Worm (Caenorhabditis elegans) whole organism, young adult: Measurements from ENCODE around the gene T22B2.1.

Experiments
- B0019.2 ChIP-seq: fragments of 200-800 bp; sonication (Bioruptor generic); conservative IDR thresholded peaks from 2 replicates; pipeline ENCODE4 v1.3.6; 2022; ENCODE audit warnings: missing genetic modification reagents, missing genetic modification characterization, missing compliant biosample characterization
- B0035.1 ChIP-seq: sonication (generic microtip); optimal IDR thresholded peaks from 2 replicates; lab custom pipeline; 2016; ENCODE audit warnings: missing genetic modification characterization, mild to moderate bottlenecking, missing compliant biosample characterization, missing genotype, missing genetic modification reagents
- B0261.1 ChIP-seq: sonication (generic microtip); optimal IDR thresholded peaks from 2 replicates; lab custom pipeline; 2016; ENCODE audit warnings: mild to moderate bottlenecking, missing genetic modification characterization, moderate library complexity, missing compliant biosample characterization
- F10E7.11 ChIP-seq: sonication (generic microtip); optimal IDR thresholded peaks from 2 replicates; lab custom pipeline; 2017; ENCODE audit warnings: mild to moderate bottlenecking, missing genetic modification characterization, moderate library complexity, missing compliant biosample characterization
- F23B12.7 ChIP-seq: sonication (generic microtip); optimal IDR thresholded peaks from 2 replicates; lab custom pipeline; 2017; ENCODE audit warnings: missing genetic modification characterization, mild to moderate bottlenecking, missing compliant biosample characterization, antibody characterized with exemption, moderate library complexity; ENCODE audit not compliant: insufficient read depth
- F57C9.4 ChIP-seq: sonication (generic microtip); optimal IDR thresholded peaks from 2 replicates; lab custom pipeline; 2017; ENCODE audit warnings: mild to moderate bottlenecking, missing genetic modification characterization, missing compliant biosample characterization
- T07F8.4 ChIP-seq: sonication (generic microtip); optimal IDR thresholded peaks from 2 replicates; lab custom pipeline; 2016; ENCODE audit warnings: mild to moderate bottlenecking, missing genetic modification characterization, moderate library complexity, missing compliant biosample characterization
- T26A5.8 ChIP-seq: sonication (generic microtip); optimal IDR thresholded peaks from 2 replicates; lab custom pipeline; 2016; ENCODE audit warnings: missing genetic modification characterization, missing compliant biosample characterization
- Y79H2A.3 ChIP-seq: fragments of 200-800 bp; sonication (Bioruptor generic); conservative IDR thresholded peaks from 2 replicates; pipeline ENCODE4 v1.3.6; 2022; ENCODE audit warnings: missing genetic modification reagents, missing genetic modification characterization, missing compliant biosample characterization
- Y95B8A.8 ChIP-seq: fragments of 200-800 bp; sonication (Bioruptor generic); IDR thresholded peaks from 2 replicates; pipeline ENCODE4 v1.3.6; 2022; ENCODE audit warnings: missing genetic modification reagents, missing genetic modification characterization, missing compliant biosample characterization
- ZK185.1 ChIP-seq: sonication (generic microtip); optimal IDR thresholded peaks from 2 replicates; lab custom pipeline; 2016; ENCODE audit warnings: mild to moderate bottlenecking, missing genetic modification characterization, missing compliant biosample characterization; ENCODE audit not compliant: poor library complexity, severe bottlenecking
- akir-1 ChIP-seq: fragments of 200-800 bp; sonication (Bioruptor generic); optimal IDR thresholded peaks from 2 replicates; lab custom pipeline; 2018; ENCODE audit warnings: mild to moderate bottlenecking, missing genetic modification characterization, moderate library complexity, missing compliant biosample characterization
- aptf-2 ChIP-seq: fragments of 200-800 bp; sonication (Bioruptor generic); conservative IDR thresholded peaks from 2 replicates; pipeline ENCODE4 v1.3.6; 2022; ENCODE audit warnings: missing genetic modification reagents, missing genetic modification characterization, missing compliant biosample characterization
- athp-1 ChIP-seq: sonication (generic microtip); optimal IDR thresholded peaks from 2 replicates; lab custom pipeline; 2017; ENCODE audit warnings: mild to moderate bottlenecking, missing genetic modification characterization, missing compliant biosample characterization
- attf-6 ChIP-seq: fragments of 200-800 bp; sonication (Bioruptor generic); IDR thresholded peaks from 2 replicates; pipeline ENCODE4 v1.3.6; 2022; ENCODE audit warnings: missing genetic modification reagents, missing genetic modification characterization, missing compliant biosample characterization
- bed-2 ChIP-seq: fragments of 200-800 bp; sonication (Bioruptor generic); IDR thresholded peaks from 2 replicates; pipeline ENCODE4 v1.3.6; 2022; ENCODE audit warnings: missing genetic modification reagents, missing genetic modification characterization, missing compliant biosample characterization
- ccch-3 ChIP-seq: fragments of 200-800 bp; sonication (Bioruptor generic); optimal IDR thresholded peaks from 2 replicates; lab custom pipeline; 2018; ENCODE audit warnings: mild to moderate bottlenecking, missing genetic modification characterization, missing compliant biosample characterization
- cebp-2 ChIP-seq: fragments of 200-800 bp; sonication (Bioruptor generic); IDR thresholded peaks from 2 replicates; pipeline ENCODE4 v1.3.6; 2022; ENCODE audit warnings: missing genetic modification characterization, missing compliant biosample characterization
- ceh-100 ChIP-seq: fragments of 200-800 bp; sonication (Bioruptor generic); IDR thresholded peaks from 2 replicates; pipeline ENCODE4 v1.3.6; 2022; ENCODE audit warnings: missing genetic modification reagents, missing genetic modification characterization, missing compliant biosample characterization
- ceh-40 ChIP-seq: fragments of 200-800 bp; sonication (Bioruptor generic); IDR thresholded peaks from 2 replicates; pipeline ENCODE4 v1.3.6; 2022; ENCODE audit warnings: missing genetic modification characterization, missing compliant biosample characterization
- ceh-79 ChIP-seq: sonication (generic microtip); optimal IDR thresholded peaks from 2 replicates; lab custom pipeline; 2017; ENCODE audit warnings: mild to moderate bottlenecking, missing genetic modification characterization, missing compliant biosample characterization
- ceh-91 ChIP-seq: fragments of 200-800 bp; sonication (Bioruptor generic); IDR thresholded peaks from 2 replicates; pipeline ENCODE4 v1.3.6; 2022; ENCODE audit warnings: missing genetic modification reagents, missing genetic modification characterization, missing compliant biosample characterization
- chd-7 ChIP-seq: sonication (generic microtip); optimal IDR thresholded peaks from 2 replicates; lab custom pipeline; 2016; ENCODE audit warnings: mild to moderate bottlenecking, missing genetic modification characterization, moderate library complexity, missing compliant biosample characterization
- dox-1 ChIP-seq: fragments of 200-800 bp; sonication (Bioruptor generic); IDR thresholded peaks from 2 replicates; pipeline ENCODE4 v1.3.6; 2022; ENCODE audit warnings: missing genetic modification reagents, missing genetic modification characterization, missing compliant biosample characterization
- egl-18 ChIP-seq: fragments of 200-800 bp; sonication (Bioruptor generic); IDR thresholded peaks from 2 replicates; pipeline ENCODE4 v1.3.6; 2022; ENCODE audit warnings: missing genetic modification reagents, missing genetic modification characterization, missing compliant biosample characterization
- gei-17 ChIP-seq: fragments of 200-800 bp; sonication (Bioruptor generic); optimal IDR thresholded peaks from 2 replicates; lab custom pipeline; 2018; ENCODE audit warnings: mild to moderate bottlenecking, missing genetic modification characterization, missing compliant biosample characterization
- hmg-20 ChIP-seq: fragments of 200-800 bp; sonication (Bioruptor generic); IDR thresholded peaks from 2 replicates; pipeline ENCODE4 v1.3.6; 2022; ENCODE audit warnings: missing genetic modification reagents, missing genetic modification characterization, missing compliant biosample characterization
- hrde-1 ChIP-seq: sonication (generic microtip); optimal IDR thresholded peaks from 2 replicates; lab custom pipeline; 2016; ENCODE audit warnings: missing genetic modification characterization, mild to moderate bottlenecking, missing compliant biosample characterization, moderate library complexity, missing genotype, missing genetic modification reagents, borderline replicate concordance
- lag-1 ChIP-seq: fragments of 200-800 bp; sonication (Bioruptor generic); IDR thresholded peaks from 2 replicates; pipeline ENCODE4 v1.3.6; 2022; ENCODE audit warnings: missing genetic modification reagents, missing genetic modification characterization, missing compliant biosample characterization
- let-526 ChIP-seq: fragments of 200-800 bp; sonication (Bioruptor generic); IDR thresholded peaks from 2 replicates; pipeline ENCODE4 v1.3.6; 2022; ENCODE audit warnings: missing genetic modification reagents, missing genetic modification characterization, missing compliant biosample characterization
- lsl-1 ChIP-seq: fragments of 200-800 bp; sonication (Bioruptor generic); optimal IDR thresholded peaks from 2 replicates; lab custom pipeline; 2018; ENCODE audit warnings: mild to moderate bottlenecking, missing genetic modification characterization, moderate library complexity, missing compliant biosample characterization
- lsy-27 ChIP-seq: sonication (generic microtip); optimal IDR thresholded peaks from 2 replicates; lab custom pipeline; 2017; ENCODE audit warnings: missing genetic modification characterization, mild to moderate bottlenecking, missing compliant biosample characterization, antibody characterized with exemption, missing genotype, borderline replicate concordance; ENCODE audit not compliant: insufficient read depth
- madf-6 ChIP-seq: fragments of 200-800 bp; sonication (Bioruptor generic); IDR thresholded peaks from 2 replicates; pipeline ENCODE4 v1.3.6; 2022; ENCODE audit warnings: missing genetic modification reagents, missing genetic modification characterization, missing compliant biosample characterization
- madf-8 ChIP-seq: fragments of 200-800 bp; sonication (Bioruptor generic); conservative IDR thresholded peaks from 2 replicates; pipeline ENCODE4 v1.3.6; 2022; ENCODE audit warnings: missing genetic modification reagents, missing genetic modification characterization, missing compliant biosample characterization
- mcd-1 ChIP-seq: fragments of 200-800 bp; sonication (Bioruptor generic); IDR thresholded peaks from 2 replicates; pipeline ENCODE4 v1.3.6; 2022; ENCODE audit warnings: missing genetic modification reagents, missing genetic modification characterization, missing compliant biosample characterization
- nfya-1 ChIP-seq: sonication (generic microtip); optimal IDR thresholded peaks from 2 replicates; lab custom pipeline; 2017; ENCODE audit warnings: antibody characterized with exemption, missing compliant biosample characterization, missing genetic modification characterization, borderline replicate concordance; ENCODE audit not compliant: insufficient read depth
- nfya-2 ChIP-seq: fragments of 200-800 bp; sonication (Bioruptor generic); IDR thresholded peaks from 2 replicates; pipeline ENCODE4 v1.3.6; 2022; ENCODE audit warnings: missing genetic modification reagents, missing genetic modification characterization, missing compliant biosample characterization
- nhr-179 ChIP-seq: sonication (generic microtip); optimal IDR thresholded peaks from 2 replicates; lab custom pipeline; 2016; ENCODE audit warnings: mild to moderate bottlenecking, missing genetic modification characterization, missing compliant biosample characterization
- nhr-27 ChIP-seq: fragments of 200-800 bp; sonication (Bioruptor generic); optimal IDR thresholded peaks from 2 replicates; lab custom pipeline; 2018; ENCODE audit warnings: mild to moderate bottlenecking, missing genetic modification characterization, moderate library complexity, missing compliant biosample characterization
- rpc-1 ChIP-seq, 2 experiments: fragments of 150-350 bp in 1 of 2; sonication (generic microtip) in 1 of 2; optimal IDR thresholded peaks; 2 replicates each; lab custom pipeline; 2014 to 2018; ENCODE audit warnings: missing biosample characterization in 1 of 2, missing genetic modification characterization in 1 of 2, missing genetic modification reagents in 1 of 2, missing genotype in 1 of 2
- sea-2 ChIP-seq: fragments of 200-800 bp; sonication (Bioruptor generic); IDR thresholded peaks from 2 replicates; pipeline ENCODE4 v1.3.6; 2022; ENCODE audit warnings: missing genetic modification characterization, missing compliant biosample characterization
- snpc-3.4 ChIP-seq: sonication (generic microtip); optimal IDR thresholded peaks from 2 replicates; lab custom pipeline; 2017; ENCODE audit warnings: missing genetic modification characterization, mild to moderate bottlenecking, missing compliant biosample characterization, antibody characterized with exemption, moderate library complexity, missing genotype, missing genetic modification reagents
- xnd-1 ChIP-seq: sonication (generic microtip); optimal IDR thresholded peaks from 2 replicates; lab custom pipeline; 2016; ENCODE audit warnings: missing genotype, missing genetic modification reagents, missing genetic modification characterization, missing compliant biosample characterization
- zfh-2 ChIP-seq: fragments of 200-800 bp; sonication (Bioruptor generic); conservative IDR thresholded peaks from 2 replicates; pipeline ENCODE4 v1.3.6; 2022; ENCODE audit warnings: missing genetic modification reagents, missing genetic modification characterization, missing compliant biosample characterization
- ztf-18 ChIP-seq: sonication (generic microtip); optimal IDR thresholded peaks from 2 replicates; lab custom pipeline; 2016; ENCODE audit warnings: missing genotype, mild to moderate bottlenecking, missing genetic modification characterization, missing compliant biosample characterization

The T22B2.1 gene

DNA sequence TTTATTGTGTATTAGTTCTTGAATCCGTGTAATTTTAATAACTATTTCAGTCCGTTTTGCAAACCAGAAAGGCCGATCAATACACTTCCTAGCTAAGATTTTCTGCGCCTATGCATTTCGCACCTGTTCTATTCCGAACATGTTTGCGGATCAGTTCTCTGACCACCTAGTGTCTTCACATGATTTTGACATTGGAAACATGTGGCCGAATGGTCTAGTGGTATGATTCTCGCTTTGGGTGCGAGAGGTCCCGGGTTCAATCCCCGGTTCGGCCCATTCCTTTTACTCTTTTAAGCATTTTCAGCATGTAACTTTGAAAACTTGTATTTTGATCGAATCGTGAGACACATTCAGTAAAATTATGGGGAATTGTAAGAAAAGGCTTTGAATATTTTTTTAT, 43.5 kb downstream of the T22B2.1 start (continued):
- no peak for TF ChIP-seq ztf-18
- TF ChIP-seq nfya-2 (GFP tag; lab: Robert Waterston, UW): no peak
- peak; percentile 53 for TF ChIP-seq ZK185.1 (tag; lab: Kevin White, UChicago)
- no peak for TF ChIP-seq dox-1 (GFP tag; lab: Robert Waterston, UW)
- no peak for TF ChIP-seq let-526
- peak; percentile 9 for TF ChIP-seq chd-7
- TF ChIP-seq T07F8.4 (tag; lab: Kevin White, UChicago): no peak
- no peak for TF ChIP-seq ccch-3 (GFP tag; lab: Kevin White, UChicago)
- no peak for TF ChIP-seq B0035.1 (tag; lab: Kevin White, UChicago)
- no peak for TF ChIP-seq xnd-1 (tag; lab: Kevin White, UChicago)
- TF ChIP-seq attf-6 (GFP tag; lab: Robert Waterston, UW): 0 out of 2 replicates have a peak, but pooled peaks have one; percentile 31
- no peak for TF ChIP-seq ceh-91 (GFP tag; lab: Robert Waterston, UW)
- TF ChIP-seq aptf-2 (GFP tag; lab: Robert Waterston, UW): no peak
- peak; percentile 73; the same call in 1 of the 2 replicates for TF ChIP-seq ceh-40 (GFP tag; lab: Robert Waterston, UW)
- TF ChIP-seq hmg-20 (GFP tag; lab: Robert Waterston, UW): no peak
- no peak for TF ChIP-seq F10E7.11 (tag; lab: Kevin White, UChicago)
- TF ChIP-seq rpc-1 (optimal IDR thresholded peaks at IDR 0.05; lab: Kevin White, UChicago): peak; percentile 74
- TF ChIP-seq rpc-1 (tag; optimal IDR thresholded peaks at IDR 0.05; lab: Kevin White, UChicago): peak; percentile 77
- TF ChIP-seq egl-18 (GFP tag; lab: Robert Waterston, UW): no peak
- 0 out of 2 replicates have a peak, but pooled peaks have one; percentile 26 for TF ChIP-seq sea-2 (GFP tag; lab: Robert Waterston, UW)
- no peak for TF ChIP-seq F57C9.4
- no peak for TF ChIP-seq lsy-27
- 0 out of 2 replicates have a peak, but pooled peaks have one; percentile 18 for TF ChIP-seq mcd-1 (GFP tag; lab: Robert Waterston, UW)
- TF ChIP-seq Y79H2A.3 (GFP tag; lab: Robert Waterston, UW): no peak
- no peak for TF ChIP-seq F23B12.7 (tag; lab: Kevin White, UChicago)
- TF ChIP-seq bed-2 (GFP tag; lab: Robert Waterston, UW): no peak
- no peak for TF ChIP-seq lsl-1 (GFP tag; lab: Kevin White, UChicago)
- TF ChIP-seq B0019.2 (GFP tag; lab: Robert Waterston, UW): no peak
- TF ChIP-seq T26A5.8: no peak
- no peak for TF ChIP-seq nhr-179 (tag; lab: Kevin White, UChicago)
- TF ChIP-seq, all 124 proteins: peak for 36

DNA sequence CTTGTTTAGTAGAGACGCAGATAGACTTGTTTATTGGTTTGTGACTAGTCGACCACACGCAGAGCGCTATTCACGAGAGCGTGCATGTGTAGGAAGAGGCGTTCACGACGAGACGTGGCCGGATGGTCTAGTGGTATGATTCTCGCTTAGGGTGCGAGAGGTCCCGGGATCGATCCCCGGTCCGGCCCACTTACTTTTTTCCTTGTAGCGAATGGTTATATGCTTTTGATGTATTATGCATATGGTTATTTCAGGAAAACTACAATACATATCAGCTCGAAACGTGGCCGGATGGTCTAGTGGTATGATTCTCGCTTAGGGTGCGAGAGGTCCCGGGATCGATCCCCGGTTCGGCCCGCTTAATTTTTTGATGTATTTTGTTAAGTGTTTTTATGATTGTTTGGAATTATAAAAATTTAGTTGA, 44.1 kb downstream of the T22B2.1 start:
- TF ChIP-seq egl-18 (GFP tag; lab: Robert Waterston, UW) (0 out of 2 replicates have a peak, but pooled peaks have one; percentile 70), madf-8 (GFP tag; lab: Robert Waterston, UW) (no peak), B0261.1 (peak; percentile 97), athp-1 (tag; lab: Kevin White, UChicago) (peak; percentile 70), hrde-1 (peak; percentile 79), ceh-79 (tag; lab: Kevin White, UChicago) (peak; percentile 77), ceh-40 (GFP tag; lab: Robert Waterston, UW) (peak; percentile 82; the same call in 1 of the 2 replicates), madf-6 (GFP tag; lab: Robert Waterston, UW) (peak; percentile 56), T07F8.4 (tag; lab: Kevin White, UChicago) (peak; percentile 26), ceh-100 (GFP tag; lab: Robert Waterston, UW) (peak; percentile 29; the same call in 1 of the 2 replicates), cebp-2 (GFP tag; lab: Robert Waterston, UW) (peak; percentile 86; the same call in 1 of the 2 replicates), nfya-1 (tag; lab: Kevin White, UChicago) (no peak), zfh-2 (GFP tag; lab: Robert Waterston, UW) (peak; percentile 86), lag-1 (GFP tag; lab: Robert Waterston, UW) (no peak), akir-1 (GFP tag; lab: Kevin White, UChicago) (no peak), ZK185.1 (tag; lab: Kevin White, UChicago) (peak; percentile 83), snpc-3.4 (tag; lab: Kevin White, UChicago) (peak; percentile 64), Y95B8A.8 (GFP tag; lab: Robert Waterston, UW) (peak; percentile 76; the same call in 1 of the 2 replicates), gei-17 (peak; percentile 61), let-526 (0 out of 2 replicates have a peak, but pooled peaks have one; percentile 14), nhr-27 (tag; lab: Kevin White, UChicago) (no peak)
